Fruit fly (Drosophila melanogaster): ENCODE measurements around the gene cic.
A peak's percentile ranks its signal among the peaks of the same experiment; 100 is the strongest.

The cic gene

DNA sequence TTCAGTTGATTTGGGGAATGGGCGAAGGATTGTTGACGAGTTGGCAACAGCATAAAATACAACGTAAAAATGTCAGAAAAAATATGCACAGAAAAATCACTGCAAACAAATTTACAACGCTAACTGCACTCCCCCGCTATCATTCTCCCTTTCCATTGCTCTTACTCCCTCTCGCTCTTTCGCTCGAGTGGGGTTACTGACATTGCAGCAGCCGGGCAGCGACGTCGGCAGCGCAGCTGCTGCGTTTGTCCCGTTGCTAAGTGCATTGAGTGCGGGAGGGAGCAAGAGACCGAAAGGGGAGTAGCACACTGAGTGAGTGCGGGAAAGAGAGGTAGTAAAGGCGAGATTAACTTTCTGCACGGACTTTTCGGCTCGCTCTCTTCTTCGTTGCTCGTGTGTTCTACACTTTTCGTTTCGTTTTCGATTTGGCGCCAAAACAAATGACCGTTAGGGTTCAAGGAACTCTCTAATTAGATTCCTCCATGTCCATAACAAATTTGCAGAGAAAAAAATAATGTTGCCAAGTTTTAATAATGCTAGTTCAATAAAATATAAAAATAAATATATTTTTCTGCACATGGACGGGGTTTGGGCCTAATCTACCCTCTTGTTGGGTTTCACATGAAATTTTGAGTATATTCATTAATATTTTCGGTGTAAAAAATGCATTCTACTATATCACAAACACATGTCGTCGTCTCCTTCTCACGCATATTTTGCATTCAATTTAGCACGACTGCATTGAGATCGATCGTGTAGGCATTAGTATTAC, 31.8 kb downstream of the cic start (continued):
- TF ChIP-seq CG8632 (GFP tag; optimal IDR thresholded peaks at IDR 0.05) (peak; percentile 49), svp (GFP tag) (peak; percentile 91), fd59A (GFP tag; optimal IDR thresholded peaks at IDR 0.05) (peak; percentile 20), CG31627 (GFP tag; optimal IDR thresholded peaks at IDR 0.05) (peak; percentile 32), spab (GFP tag; optimal IDR thresholded peaks at IDR 0.05) (peak; percentile 22), topi (GFP tag; optimal IDR thresholded peaks at IDR 0.05) (peak; percentile 64), cyc (GFP tag; optimal IDR thresholded peaks at IDR 0.05) (peak; percentile 48), eg (GFP tag; IDR thresholded peaks at IDR 0.05) (peak; percentile 69), Blimp-1 (GFP tag; optimal IDR thresholded peaks at IDR 0.05) (peak; percentile 68), Lpt (GFP tag; optimal IDR thresholded peaks at IDR 0.05) (peak; percentile 54), CG10669 (GFP tag; optimal IDR thresholded peaks at IDR 0.05) (peak; percentile 55), OdsH (GFP tag; optimal IDR thresholded peaks at IDR 0.05) (peak; percentile 74), CG7368 (GFP tag; optimal IDR thresholded peaks at IDR 0.05) (peak; percentile 1), Ets96B (tag; optimal IDR thresholded peaks at IDR 0.05) (peak; percentile 54), dac (GFP tag; optimal IDR thresholded peaks at IDR 0.05) (peak; percentile 57), CG1621 (tag; optimal IDR thresholded peaks at IDR 0.05) (peak; percentile 5), Gug (GFP tag; IDR thresholded peaks at IDR 0.05) (peak; percentile 68), CG11294 (GFP tag; IDR thresholded peaks at IDR 0.05) (peak; percentile 45), CG3032 (tag; optimal IDR thresholded peaks at IDR 0.05) (peak; percentile 57), CG8319 (GFP tag; optimal IDR thresholded peaks at IDR 0.05) (no peak)

DNA sequence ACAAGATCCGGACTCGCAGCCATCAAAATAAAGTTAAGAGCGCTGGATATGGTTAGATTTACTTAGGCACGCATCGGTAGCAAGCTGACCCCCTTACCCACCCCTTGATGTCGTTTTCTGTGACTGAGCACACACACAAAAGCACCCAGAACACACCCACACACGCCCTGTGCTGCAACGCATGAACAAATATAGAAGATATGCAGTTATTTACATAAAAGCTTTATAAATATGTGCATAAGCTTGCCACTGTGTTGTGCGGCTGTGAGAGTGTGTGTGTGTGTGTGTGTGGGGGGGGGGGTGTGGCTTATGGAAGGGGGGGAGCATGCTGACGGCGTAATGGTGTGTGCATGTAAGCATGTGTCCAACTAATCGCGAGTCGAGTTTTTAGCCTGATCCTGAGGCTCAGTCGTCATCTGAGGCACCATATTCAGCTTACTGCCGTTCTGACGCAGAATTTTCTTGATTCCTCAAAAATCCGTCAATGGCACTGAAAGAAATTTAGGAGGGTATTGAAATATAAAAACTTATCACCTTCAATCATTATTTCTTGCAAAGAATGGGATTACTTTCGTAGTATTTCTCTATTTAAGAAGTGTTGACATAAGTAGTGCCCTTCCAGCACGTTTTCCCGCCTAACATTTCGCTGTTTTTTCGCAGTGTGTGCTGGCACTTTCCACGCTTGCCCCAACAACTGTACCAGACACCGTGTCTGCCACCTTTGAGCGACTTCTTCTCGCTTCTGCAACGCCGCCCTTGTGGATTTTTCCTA, 33.3 kb downstream of the cic start:
- TF ChIP-seq Hr4 (GFP tag; optimal IDR thresholded peaks at IDR 0.05) (peak; percentile 57), Sox14 (GFP tag; optimal IDR thresholded peaks at IDR 0.05) (peak; percentile 68), net (GFP tag; optimal IDR thresholded peaks at IDR 0.05) (peak; percentile 57), Lpt (GFP tag; optimal IDR thresholded peaks at IDR 0.05) (peak; percentile 52), cyc (GFP tag; optimal IDR thresholded peaks at IDR 0.05) (peak; percentile 65), CG11294 (GFP tag; IDR thresholded peaks at IDR 0.05) (peak; percentile 54), CG32006 (GFP tag; optimal IDR thresholded peaks at IDR 0.05) (peak; percentile 76), ss (GFP tag; optimal IDR thresholded peaks at IDR 0.05) (peak; percentile 17 to 41), CG4318 (GFP tag; optimal IDR thresholded peaks at IDR 0.05) (peak; percentile 37), eg (GFP tag; IDR thresholded peaks at IDR 0.05) (peak; percentile 74), spab (GFP tag; optimal IDR thresholded peaks at IDR 0.05) (peak; percentile 54), Smox (GFP tag; optimal IDR thresholded peaks at IDR 0.05) (peak; percentile 38), CG1621 (tag; optimal IDR thresholded peaks at IDR 0.05) (peak; percentile 47), Ets96B (tag; optimal IDR thresholded peaks at IDR 0.05) (peak; percentile 48), Sox15 (GFP tag; optimal IDR thresholded peaks at IDR 0.05) (peak; percentile 27), CG11762 (GFP tag; optimal IDR thresholded peaks at IDR 0.05; ENCODE audit: insufficient read depth) (peak; percentile 45), CG10669 (GFP tag; optimal IDR thresholded peaks at IDR 0.05) (peak; percentile 65), Met (GFP tag; optimal IDR thresholded peaks at IDR 0.05) (peak; percentile 59), Gug (GFP tag; IDR thresholded peaks at IDR 0.05) (peak; percentile 65), Eip78C (GFP tag) (peak; percentile 85), CG6163 (GFP tag; IDR thresholded peaks at IDR 0.05) (peak; percentile 76), CG11902 (GFP tag; optimal IDR thresholded peaks at IDR 0.05) (peak; percentile 29), acj6 (GFP tag; optimal IDR thresholded peaks at IDR 0.05) (peak; percentile 68), CG6808 (GFP tag; optimal IDR thresholded peaks at IDR 0.05) (peak; percentile 57), CG9139 (GFP tag; optimal IDR thresholded peaks at IDR 0.05) (no peak), Sox102F (GFP tag; optimal IDR thresholded peaks at IDR 0.05) (peak; percentile 25), fd85E (GFP tag; optimal IDR thresholded peaks at IDR 0.05) (no peak), achi (GFP tag; optimal IDR thresholded peaks at IDR 0.05) (peak; percentile 70), fd59A (GFP tag; optimal IDR thresholded peaks at IDR 0.05) (peak; percentile 54), CG10631 (GFP tag; optimal IDR thresholded peaks at IDR 0.05) (peak; percentile 64), svp (GFP tag) (peak; percentile 73), CG16779 (tag; optimal IDR thresholded peaks at IDR 0.05) (peak; percentile 60), CG34406 (GFP tag; optimal IDR thresholded peaks at IDR 0.05) (peak; percentile 57), CG6792 (GFP tag; optimal IDR thresholded peaks at IDR 0.05) (peak; percentile 66), CG6854 (GFP tag; optimal IDR thresholded peaks at IDR 0.05) (no peak), salr (GFP tag; optimal IDR thresholded peaks at IDR 0.05) (peak; percentile 22 to 69), Hr39 (GFP tag; optimal IDR thresholded peaks at IDR 0.05) (peak; percentile 61)
